Fruit fly (Drosophila melanogaster) whole organism, embryonic: ENCODE results near the gene CG45676.

Experiments
- Asciz ChIP-seq: fragments of 200-800 bp; sonication (Bioruptor generic); optimal IDR thresholded peaks from 2 replicates; lab custom pipeline; 2017; ENCODE audit warnings: missing biosample characterization, mild to moderate bottlenecking, missing genetic modification characterization, missing genetic modification reagents
- CG11504 ChIP-seq: fragments of 200-800 bp; sonication (Bioruptor generic); optimal IDR thresholded peaks from 3 replicates; lab custom pipeline; 2019; ENCODE audit warnings: missing biosample characterization, mild to moderate bottlenecking, missing genetic modification characterization, moderate library complexity
- CG12219 ChIP-seq: fragments of 200-800 bp; sonication (Bioruptor generic); optimal IDR thresholded peaks from 3 replicates; lab custom pipeline; 2018; ENCODE audit warnings: missing biosample characterization, mild to moderate bottlenecking, missing genetic modification characterization
- CG14441 ChIP-seq: fragments of 200-800 bp; sonication (Bioruptor generic); IDR thresholded peaks from 2 replicates; pipeline ENCODE4 v1.3.6; 2022; ENCODE audit warnings: missing biosample characterization, missing genetic modification characterization
- CG1529 ChIP-seq: fragments of 200-800 bp; sonication (Bioruptor generic); optimal IDR thresholded peaks from 3 replicates; lab custom pipeline; 2018; ENCODE audit warnings: missing biosample characterization, missing genetic modification characterization
- CG15696 ChIP-seq: fragments of 200-800 bp; sonication (Bioruptor generic); optimal IDR thresholded peaks from 2 replicates; lab custom pipeline; 2019; ENCODE audit warnings: missing biosample characterization, mild to moderate bottlenecking, missing genetic modification characterization, moderate library complexity
- CG17186 ChIP-seq: fragments of 200-800 bp; sonication (Bioruptor generic); optimal IDR thresholded peaks from 3 replicates; lab custom pipeline; 2017; ENCODE audit warnings: missing biosample characterization, missing genetic modification reagents, missing genetic modification characterization
- CG2120 ChIP-seq: fragments of 200-800 bp; sonication (Bioruptor generic); optimal IDR thresholded peaks from 3 replicates; lab custom pipeline; 2016; ENCODE audit warnings: missing biosample characterization, missing genetic modification characterization
- CG31388 ChIP-seq: fragments of 200-800 bp; sonication (Bioruptor generic); optimal IDR thresholded peaks from 2 replicates; lab custom pipeline; 2016; ENCODE audit warnings: missing biosample characterization, missing genetic modification characterization
- CG33213 ChIP-seq: fragments of 200-800 bp; sonication (Bioruptor generic); optimal IDR thresholded peaks from 3 replicates; lab custom pipeline; 2016; ENCODE audit warnings: missing biosample characterization, missing genetic modification characterization
- CG4730 ChIP-seq: fragments of 200-800 bp; sonication (Bioruptor generic); IDR thresholded peaks from 2 replicates; pipeline ENCODE4 v1.3.6; 2022; ENCODE audit warnings: missing biosample characterization, missing genetic modification characterization
- CG6854 ChIP-seq: fragments of 200-800 bp; sonication (Bioruptor generic); optimal IDR thresholded peaks from 3 replicates; lab custom pipeline; 2017; ENCODE audit warnings: missing biosample characterization, mild to moderate bottlenecking, missing genetic modification characterization
- CG8281 ChIP-seq: fragments of 200-800 bp; sonication (Bioruptor generic); optimal IDR thresholded peaks from 2 replicates; lab custom pipeline; 2018; ENCODE audit warnings: missing biosample characterization, mild to moderate bottlenecking, missing genetic modification characterization, moderate library complexity
- D19A ChIP-seq: fragments of 200-800 bp; optimal IDR thresholded peaks from 3 replicates; lab custom pipeline; 2019; ENCODE audit warnings: missing biosample characterization, mild to moderate bottlenecking, missing genetic modification characterization, moderate library complexity
- Dek ChIP-seq: fragments of 200-800 bp; sonication (Bioruptor generic); optimal IDR thresholded peaks from 3 replicates; lab custom pipeline; 2019; ENCODE audit warnings: missing biosample characterization, mild to moderate bottlenecking, missing genetic modification characterization, moderate library complexity
- Doc3 ChIP-seq: fragments of 200-800 bp; sonication (Bioruptor generic); IDR thresholded peaks from 3 replicates; pipeline ENCODE4 v1.3.6; 2022; ENCODE audit warnings: missing biosample characterization, missing genetic modification characterization; ENCODE audit not compliant: partially characterized antibody
- Dref ChIP-seq: fragments of 200-800 bp; sonication (Bioruptor generic); IDR thresholded peaks from 2 replicates; pipeline ENCODE4 v1.3.6; 2022; ENCODE audit warnings: missing biosample characterization, missing genetic modification characterization
- Elba2 ChIP-seq: fragments of 200-800 bp; sonication (Bioruptor generic); optimal IDR thresholded peaks from 3 replicates; lab custom pipeline; 2016; ENCODE audit warnings: missing biosample characterization, missing genetic modification characterization
- Fer1 ChIP-seq: fragments of 200-800 bp; sonication (Bioruptor generic); optimal IDR thresholded peaks from 2 replicates; lab custom pipeline; 2017; ENCODE audit warnings: missing biosample characterization, mild to moderate bottlenecking, missing genetic modification characterization
- Fer2 ChIP-seq: fragments of 200-800 bp; sonication (Bioruptor generic); optimal IDR thresholded peaks from 2 replicates; lab custom pipeline; 2018; ENCODE audit warnings: missing biosample characterization, mild to moderate bottlenecking, missing genetic modification characterization, moderate library complexity
- GATAe ChIP-seq: fragments of 200-800 bp; sonication (Bioruptor generic); conservative IDR thresholded peaks from 2 replicates; pipeline ENCODE4 v1.3.6; 2022; ENCODE audit warnings: missing biosample characterization, missing genetic modification characterization
- HLH3B ChIP-seq: fragments of 200-800 bp; sonication (Bioruptor generic); IDR thresholded peaks from 2 replicates; pipeline ENCODE4 v1.3.6; 2022; ENCODE audit warnings: missing biosample characterization, missing genetic modification characterization
- Hand ChIP-seq: fragments of 200-800 bp; sonication (Bioruptor generic); optimal IDR thresholded peaks from 2 replicates; lab custom pipeline; 2017; ENCODE audit warnings: mild to moderate bottlenecking, missing biosample characterization, missing genetic modification reagents, missing genetic modification characterization
- Mes4 ChIP-seq: fragments of 200-800 bp; sonication (Bioruptor generic); optimal IDR thresholded peaks from 2 replicates; lab custom pipeline; 2016; ENCODE audit warnings: missing biosample characterization, missing genetic modification characterization
- NC2β ChIP-seq: fragments of 200-800 bp; sonication (Bioruptor generic); optimal IDR thresholded peaks from 2 replicates; lab custom pipeline; 2016; ENCODE audit warnings: missing biosample characterization, missing genetic modification characterization
- Optix ChIP-seq: fragments of 200-800 bp; sonication (Bioruptor generic); IDR thresholded peaks from 3 replicates; pipeline ENCODE4 v1.3.6; 2022; ENCODE audit warnings: missing biosample characterization, missing genetic modification characterization
- Sox100B ChIP-seq: fragments of 200-800 bp; sonication (Bioruptor generic); optimal IDR thresholded peaks from 3 replicates; lab custom pipeline; 2018; ENCODE audit warnings: missing biosample characterization, mild to moderate bottlenecking, missing genetic modification characterization
- Sry-δ ChIP-seq: fragments of 200-800 bp; sonication (Bioruptor generic); optimal IDR thresholded peaks from 2 replicates; lab custom pipeline; 2016; ENCODE audit warnings: missing biosample characterization, missing genetic modification characterization
- abd-A ChIP-seq: fragments of 200-800 bp; sonication (Bioruptor generic); optimal IDR thresholded peaks from 3 replicates; lab custom pipeline; 2019; ENCODE audit warnings: missing biosample characterization, mild to moderate bottlenecking, missing genetic modification characterization, moderate library complexity
- ac ChIP-seq: fragments of 200-800 bp; sonication (Bioruptor generic); optimal IDR thresholded peaks from 3 replicates; lab custom pipeline; 2017; ENCODE audit warnings: missing biosample characterization, mild to moderate bottlenecking, missing genetic modification characterization
- amos ChIP-seq: fragments of 200-800 bp; sonication (Bioruptor generic); IDR thresholded peaks from 2 replicates; pipeline ENCODE4 v1.3.6; 2022; ENCODE audit warnings: missing biosample characterization, missing genetic modification characterization; ENCODE audit not compliant: partially characterized antibody
- corto ChIP-seq: fragments of 200-800 bp; sonication (Bioruptor generic); optimal IDR thresholded peaks from 2 replicates; lab custom pipeline; 2016; ENCODE audit warnings: missing biosample characterization, mild to moderate bottlenecking, missing genetic modification characterization, moderate library complexity
- exex ChIP-seq: fragments of 200-800 bp; sonication (Bioruptor generic); optimal IDR thresholded peaks from 4 replicates; lab custom pipeline; 2018; ENCODE audit warnings: missing biosample characterization, mild to moderate bottlenecking, missing genetic modification characterization, moderate library complexity
- fd3F ChIP-seq: fragments of 200-800 bp; sonication (Bioruptor generic); optimal IDR thresholded peaks from 2 replicates; lab custom pipeline; 2018; ENCODE audit warnings: missing biosample characterization, mild to moderate bottlenecking, missing genetic modification characterization, moderate library complexity
- ftz-f1 ChIP-seq: fragments of 200-800 bp; sonication (Bioruptor generic); optimal IDR thresholded peaks from 2 replicates; lab custom pipeline; 2016; ENCODE audit warnings: missing biosample characterization, missing genetic modification characterization
- gcm2 ChIP-seq: fragments of 200-800 bp; sonication (Bioruptor generic); optimal IDR thresholded peaks from 2 replicates; lab custom pipeline; 2016; ENCODE audit warnings: missing biosample characterization, missing genetic modification characterization
- gsb-n ChIP-seq: fragments of 200-800 bp; sonication (Bioruptor generic); optimal IDR thresholded peaks from 3 replicates; lab custom pipeline; 2018; ENCODE audit warnings: missing biosample characterization, mild to moderate bottlenecking, missing genetic modification characterization
- hb ChIP-seq: fragments of 200-800 bp; sonication (Bioruptor generic); IDR thresholded peaks from 3 replicates; pipeline ENCODE4 v1.3.6; 2022; ENCODE audit warnings: missing biosample characterization, missing genetic modification characterization; ENCODE audit not compliant: partially characterized antibody
- nau ChIP-seq: fragments of 200-800 bp; sonication (Bioruptor generic); optimal IDR thresholded peaks from 3 replicates; lab custom pipeline; 2017; ENCODE audit warnings: missing biosample characterization, mild to moderate bottlenecking, missing genetic modification characterization, missing genetic modification reagents
- pb ChIP-seq: fragments of 200-800 bp; sonication (Bioruptor generic); optimal IDR thresholded peaks from 3 replicates; lab custom pipeline; 2016; ENCODE audit warnings: missing biosample characterization, missing genetic modification characterization
- pfk ChIP-seq: fragments of 200-800 bp; sonication (Bioruptor generic); optimal IDR thresholded peaks from 2 replicates; lab custom pipeline; 2018; ENCODE audit warnings: missing biosample characterization, mild to moderate bottlenecking, missing genetic modification characterization, moderate library complexity
- phol ChIP-seq: fragments of 200-800 bp; sonication (Bioruptor generic); optimal IDR thresholded peaks from 3 replicates; lab custom pipeline; 2018; ENCODE audit warnings: missing biosample characterization, mild to moderate bottlenecking, missing genetic modification characterization, moderate library complexity
- pum ChIP-seq: fragments of 200-800 bp; sonication (Bioruptor generic); optimal IDR thresholded peaks from 2 replicates; lab custom pipeline; 2016; ENCODE audit warnings: missing biosample characterization, missing genetic modification characterization
- seq ChIP-seq: fragments of 200-800 bp; sonication (Bioruptor generic); IDR thresholded peaks from 2 replicates; pipeline ENCODE4 v1.3.6; 2022; ENCODE audit warnings: missing biosample characterization, missing genetic modification characterization
- sim ChIP-seq: fragments of 200-800 bp; sonication (Bioruptor generic); IDR thresholded peaks from 2 replicates; pipeline ENCODE4 v1.3.6; 2022; ENCODE audit warnings: missing biosample characterization, missing genetic modification characterization
- slp2 ChIP-seq: fragments of 200-800 bp; sonication (Bioruptor generic); optimal IDR thresholded peaks from 2 replicates; lab custom pipeline; 2016; ENCODE audit warnings: missing biosample characterization, missing genetic modification characterization
- stc ChIP-seq: fragments of 200-800 bp; sonication (Bioruptor generic); IDR thresholded peaks from 2 replicates; pipeline ENCODE4 v1.3.6; 2022; ENCODE audit warnings: missing biosample characterization, missing genetic modification characterization
- sug ChIP-seq: fragments of 200-800 bp; optimal IDR thresholded peaks from 2 replicates; lab custom pipeline; 2019; ENCODE audit warnings: missing biosample characterization, mild to moderate bottlenecking, missing genetic modification characterization, moderate library complexity
- vnd ChIP-seq: fragments of 200-800 bp; sonication (Bioruptor generic); IDR thresholded peaks from 3 replicates; pipeline ENCODE4 v1.3.6; 2022; ENCODE audit warnings: missing biosample characterization, missing genetic modification characterization; ENCODE audit not compliant: partially characterized antibody
- wor ChIP-seq: fragments of 200-800 bp; sonication (Bioruptor generic); IDR thresholded peaks from 2 replicates; pipeline ENCODE4 v1.3.6; 2022; ENCODE audit warnings: missing biosample characterization, missing genetic modification characterization

The CG45676 gene

dm6 chr3R:11454210-11454904 lies 35.7 kb downstream of the CG45676 start (continued):
- no peak for TF ChIP-seq vnd (GFP tag; lab: Robert Waterston, UW)
- peak; percentile 43 for TF ChIP-seq phol (tag; lab: Kevin White, UChicago)
- TF ChIP-seq Doc3 (GFP tag; lab: Robert Waterston, UW), result no peak
- TF ChIP-seq CG11504 (tag; lab: Kevin White, UChicago), result peak; percentile 76
- TF ChIP-seq ac (GFP tag; lab: Kevin White, UChicago), result no peak
- no peak for TF ChIP-seq Elba2 (GFP tag; lab: Kevin White, UChicago)
- no peak for TF ChIP-seq Dref (GFP tag; lab: Robert Waterston, UW)
- peak; percentile 71 for TF ChIP-seq CG14441 (GFP tag; lab: Robert Waterston, UW)
- no peak for TF ChIP-seq Sry-δ (GFP tag; lab: Kevin White, UChicago)
- TF ChIP-seq GATAe, result no peak; the same call in 1 of the 2 replicates
- TF ChIP-seq Sox100B (GFP tag; lab: Kevin White, UChicago), result peak; percentile 67
- no peak for TF ChIP-seq Fer2 (tag; lab: Kevin White, UChicago)
- TF ChIP-seq abd-A (tag; lab: Kevin White, UChicago), result no peak
- TF ChIP-seq Optix (GFP tag; lab: Robert Waterston, UW), result no peak
- TF ChIP-seq CG31388, result no peak
- TF ChIP-seq Asciz (GFP tag; lab: Kevin White, UChicago), result peak; percentile 23
- peak; percentile 66 for TF ChIP-seq fd3F (GFP tag; lab: Kevin White, UChicago)
- peak; percentile 15 for TF ChIP-seq D19A
- peak; percentile 29 for TF ChIP-seq CG12219 (GFP tag; lab: Kevin White, UChicago)
- TF ChIP-seq amos (GFP tag; lab: Robert Waterston, UW), result no peak
- TF ChIP-seq CG4730, result no peak
- TF ChIP-seq sim (GFP tag; lab: Robert Waterston, UW), result no peak
- TF ChIP-seq pum, result peak; percentile 29
- peak; percentile 13 for TF ChIP-seq corto (GFP tag; lab: Kevin White, UChicago)
- TF ChIP-seq CG33213 (GFP tag; lab: Kevin White, UChicago), result no peak
- no peak for TF ChIP-seq CG8281 (tag; lab: Kevin White, UChicago)
- TF ChIP-seq CG15696, result no peak
- peak; percentile 91 for TF ChIP-seq CG2120 (GFP tag; lab: Kevin White, UChicago)
- peak; percentile 43 for TF ChIP-seq sug (tag; lab: Kevin White, UChicago)
- TF ChIP-seq Mes4 (GFP tag; lab: Kevin White, UChicago), result no peak
- peak; percentile 5 for TF ChIP-seq pb (GFP tag; lab: Kevin White, UChicago)
- peak; percentile 30; the same call in 1 of the 2 replicates for TF ChIP-seq HLH3B (GFP tag; lab: Robert Waterston, UW)
- no peak for TF ChIP-seq pfk
- no peak for TF ChIP-seq stc
- TF ChIP-seq ftz-f1 (GFP tag; lab: Kevin White, UChicago), result no peak
- TF ChIP-seq gcm2 (GFP tag; lab: Kevin White, UChicago), result no peak
- peak; percentile 68 for TF ChIP-seq Dek
- TF ChIP-seq hb, result no peak
- no peak for TF ChIP-seq CG17186 (GFP tag; lab: Kevin White, UChicago)
- 0 out of 2 replicates have a peak, but pooled peaks have one; percentile 16 for TF ChIP-seq seq (GFP tag; lab: Robert Waterston, UW)
- no peak for TF ChIP-seq exex (tag; lab: Kevin White, UChicago)
- TF ChIP-seq slp2 (GFP tag; lab: Kevin White, UChicago), result peak; percentile 34
- TF ChIP-seq wor (GFP tag; lab: Robert Waterston, UW), result no peak
- TF ChIP-seq NC2β (GFP tag; lab: Kevin White, UChicago), result no peak
- peak; percentile 13 for TF ChIP-seq CG6854 (GFP tag; lab: Kevin White, UChicago)
- no peak for TF ChIP-seq CG1529
- TF ChIP-seq nau (GFP tag; lab: Kevin White, UChicago), result peak; percentile 31
- no peak for TF ChIP-seq Hand (GFP tag; lab: Kevin White, UChicago)
- no peak for TF ChIP-seq gsb-n (tag; lab: Kevin White, UChicago)
- TF ChIP-seq Fer1 (GFP tag; lab: Kevin White, UChicago), result peak; percentile 46
